Worm (Caenorhabditis elegans): Measurements from ENCODE around the gene B0303.11.

DNA sequence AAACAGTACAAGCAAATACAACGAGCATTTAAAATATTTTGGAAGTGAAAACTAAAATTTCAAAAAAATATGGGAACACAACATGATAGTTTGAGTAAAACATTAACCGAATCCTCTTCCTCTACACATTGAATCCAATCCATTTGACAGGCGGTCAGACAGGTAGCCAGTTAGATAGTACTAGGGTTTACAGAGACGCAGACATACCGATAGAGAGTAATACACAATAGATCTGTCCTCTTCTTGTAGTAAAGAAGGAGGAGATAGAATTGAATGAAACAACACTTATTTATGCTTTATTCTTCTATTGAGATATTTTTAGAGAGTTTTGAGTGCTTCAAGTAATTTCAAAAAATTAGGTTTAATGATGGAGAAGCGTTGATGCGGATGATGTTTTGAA, 41.5 kb downstream of the B0303.11 start:
- TF ChIP-seq hlh-26 (GFP tag; conservative IDR thresholded peaks at IDR 0.05) (no peak), lir-1 (GFP tag; conservative IDR thresholded peaks at IDR 0.05) (no peak), ama-1 (optimal IDR thresholded peaks at IDR 0.05) (no peak), ama-1 (GFP tag; optimal IDR thresholded peaks at IDR 0.05) (no peak), hrde-1 (tag; optimal IDR thresholded peaks at IDR 0.05; ENCODE audit: borderline replicate concordance) (no peak), nhr-120 (GFP tag; IDR thresholded peaks at IDR 0.05) (no peak), pbrm-1 (GFP tag; IDR thresholded peaks at IDR 0.05) (no peak), attf-6 (GFP tag; IDR thresholded peaks at IDR 0.05) (no peak), unc-62 (GFP tag; optimal IDR thresholded peaks at IDR 0.05) (no peak), unc-130 (GFP tag; optimal IDR thresholded peaks at IDR 0.05) (no peak)
